Fruit fly (Drosophila melanogaster): ENCODE data around the gene CG46426.

DNA sequence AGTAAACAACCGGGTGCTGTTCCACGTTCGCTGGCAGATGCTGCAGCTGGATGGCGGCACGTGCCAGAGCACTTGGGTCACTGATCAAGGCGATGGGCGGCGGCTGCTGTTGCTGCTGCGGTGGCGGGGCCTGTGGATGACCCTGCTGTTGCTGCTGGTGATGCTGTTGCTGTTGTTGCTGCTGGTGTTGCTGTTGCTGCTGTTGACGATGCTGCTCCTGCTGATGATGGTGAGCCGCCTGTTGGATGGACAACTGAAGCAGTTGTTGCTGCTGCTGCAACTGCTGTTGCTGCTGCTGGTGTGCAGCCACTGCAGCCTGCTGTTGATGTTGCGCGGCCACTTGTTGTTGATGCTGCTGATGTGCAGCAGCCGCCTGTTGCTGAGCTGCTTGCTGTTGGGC, 45.5 kb upstream of the CG46426 start:
- no peak for TF ChIP-seq CTCF (optimal IDR thresholded peaks at IDR 0.05)
- TF ChIP-seq CG8478 (optimal IDR thresholded peaks at IDR 0.05), result no peak

Measured in S2 (cell line).